Fruit fly (Drosophila melanogaster) whole organism, adult: ENCODE measurements around the gene CG44195.

Source experiments
- CG11617 ChIP-seq: fragments of 200-800 bp; sonication (Bioruptor generic); optimal IDR thresholded peaks from 2 replicates; lab custom pipeline; 2017; ENCODE audit warnings: mild to moderate bottlenecking, missing biosample characterization, missing genetic modification reagents, missing genetic modification characterization
- CG12768 ChIP-seq: fragments of 200-800 bp; sonication (Bioruptor generic); optimal IDR thresholded peaks from 2 replicates; lab custom pipeline; 2017; ENCODE audit warnings: missing biosample characterization, missing genetic modification characterization, mild to moderate bottlenecking, moderate library complexity, missing genetic modification reagents
- CG14711 ChIP-seq: fragments of 200-800 bp; sonication (Bioruptor generic); optimal IDR thresholded peaks from 2 replicates; lab custom pipeline; 2018; ENCODE audit warnings: missing biosample characterization, mild to moderate bottlenecking, missing genetic modification characterization, moderate library complexity
- CG1620 ChIP-seq: fragments of 200-800 bp; sonication (Bioruptor generic); optimal IDR thresholded peaks from 2 replicates; lab custom pipeline; 2016; ENCODE audit warnings: missing biosample characterization, missing genetic modification characterization
- CG33017 ChIP-seq: fragments of 200-800 bp; sonication (Bioruptor generic); optimal IDR thresholded peaks from 2 replicates; lab custom pipeline; 2018; ENCODE audit warnings: missing biosample characterization, mild to moderate bottlenecking, missing genetic modification characterization, moderate library complexity
- CG5204 ChIP-seq: fragments of 200-800 bp; sonication (Bioruptor generic); optimal IDR thresholded peaks from 2 replicates; lab custom pipeline; 2016; ENCODE audit warnings: missing biosample characterization, missing genetic modification characterization
- CG7045 ChIP-seq: fragments of 200-800 bp; sonication (Bioruptor generic); optimal IDR thresholded peaks from 2 replicates; lab custom pipeline; 2017; ENCODE audit warnings: missing biosample characterization, mild to moderate bottlenecking, missing genetic modification characterization
- CG7101 ChIP-seq: fragments of 200-800 bp; sonication (Bioruptor generic); optimal IDR thresholded peaks from 2 replicates; lab custom pipeline; 2018; ENCODE audit warnings: missing biosample characterization, mild to moderate bottlenecking, missing genetic modification characterization, moderate library complexity
- Clk ChIP-seq: fragments of 200-800 bp; sonication (Bioruptor generic); optimal IDR thresholded peaks from 2 replicates; lab custom pipeline; 2017; ENCODE audit warnings: missing biosample characterization, missing genetic modification characterization
- Crg-1 ChIP-seq: fragments of 200-800 bp; sonication (Bioruptor generic); optimal IDR thresholded peaks from 2 replicates; lab custom pipeline; 2016; ENCODE audit warnings: missing biosample characterization, missing genetic modification characterization
- Hr96 ChIP-seq: fragments of 200-800 bp; sonication (Bioruptor generic); optimal IDR thresholded peaks from 2 replicates; lab custom pipeline; 2016; ENCODE audit warnings: missing biosample characterization, missing genetic modification characterization
- Mnt ChIP-seq: fragments of 200-800 bp; sonication (Bioruptor generic); optimal IDR thresholded peaks from 2 replicates; lab custom pipeline; 2016; ENCODE audit warnings: missing biosample characterization, mild to moderate bottlenecking, missing genetic modification characterization
- bab1 ChIP-seq: fragments of 200-800 bp; sonication (Bioruptor generic); optimal IDR thresholded peaks from 3 replicates; lab custom pipeline; 2019; ENCODE audit warnings: missing biosample characterization, mild to moderate bottlenecking, missing genetic modification characterization, moderate library complexity
- cic ChIP-seq: fragments of 200-800 bp; sonication (Bioruptor generic); optimal IDR thresholded peaks from 2 replicates; lab custom pipeline; 2017; ENCODE audit warnings: missing biosample characterization, mild to moderate bottlenecking, missing genetic modification characterization, moderate library complexity
- cnc ChIP-seq, 2 experiments: fragments of >200 bp; optimal IDR thresholded peaks; 2 replicates each; lab custom pipeline; 2017
- kay ChIP-seq: fragments of 200-800 bp; sonication (Bioruptor generic); peaks from one replicate; lab custom pipeline; 2016; ENCODE audit warnings: missing biosample characterization, missing genetic modification characterization, borderline replicate concordance
- ovo ChIP-seq: fragments of 200-800 bp; sonication (Bioruptor generic); optimal IDR thresholded peaks from 2 replicates; lab custom pipeline; 2016; ENCODE audit warnings: missing biosample characterization, missing genetic modification characterization
- pad ChIP-seq: fragments of 200-800 bp; sonication (Bioruptor generic); optimal IDR thresholded peaks from 3 replicates; lab custom pipeline; 2017; ENCODE audit warnings: missing biosample characterization, missing genetic modification characterization, mild to moderate bottlenecking, moderate library complexity, missing genetic modification reagents
- tj ChIP-seq: fragments of 200-800 bp; sonication (Bioruptor generic); optimal IDR thresholded peaks from 3 replicates; lab custom pipeline; 2017; ENCODE audit warnings: missing biosample characterization, mild to moderate bottlenecking, missing genetic modification characterization, moderate library complexity
- toe ChIP-seq: fragments of 200-800 bp; sonication (Bioruptor generic); optimal IDR thresholded peaks from 2 replicates; lab custom pipeline; 2016; ENCODE audit warnings: missing biosample characterization, missing genetic modification characterization

CG44195 gene

DNA sequence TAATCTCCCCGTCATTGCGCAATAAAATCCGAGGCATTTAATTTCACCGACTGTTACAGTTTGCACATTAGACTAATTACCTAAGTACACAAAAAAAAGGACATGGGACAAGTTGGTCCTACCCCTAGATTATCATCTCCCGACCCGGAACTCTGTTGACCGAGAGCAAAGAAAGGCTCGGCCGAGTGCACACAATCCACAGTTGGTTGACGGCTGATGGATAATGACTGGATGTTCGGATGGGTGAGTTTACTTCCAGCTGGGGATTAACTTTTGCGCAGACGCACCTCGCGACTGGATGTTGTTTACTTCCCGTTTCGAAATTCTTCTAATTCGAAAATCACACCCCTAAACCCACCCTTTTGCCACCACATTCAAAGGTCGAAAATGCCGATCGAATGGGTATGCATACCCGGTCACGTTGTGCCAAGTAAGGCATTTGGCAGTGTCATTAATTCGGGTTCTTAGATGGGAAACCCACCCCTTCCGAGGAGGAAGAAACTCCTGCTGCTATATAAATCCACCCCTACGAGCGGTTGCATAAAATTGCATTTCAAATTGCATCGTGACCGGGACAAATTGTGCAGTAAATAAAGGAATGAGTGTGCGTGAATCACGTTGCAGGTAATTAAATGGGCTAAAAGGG is 19.0 kb upstream of the CG44195 start:
- no peak for TF ChIP-seq kay
- no peak for TF ChIP-seq ovo (GFP tag; lab: Kevin White, UChicago)
- no peak for TF ChIP-seq CG14711 (tag; lab: Kevin White, UChicago)
- no peak for TF ChIP-seq pad (GFP tag; lab: Kevin White, UChicago)
- no peak for TF ChIP-seq CG7101 (tag; lab: Kevin White, UChicago)
- TF ChIP-seq Mnt, result no peak
- TF ChIP-seq cic (GFP tag; lab: Kevin White, UChicago), result no peak

DNA sequence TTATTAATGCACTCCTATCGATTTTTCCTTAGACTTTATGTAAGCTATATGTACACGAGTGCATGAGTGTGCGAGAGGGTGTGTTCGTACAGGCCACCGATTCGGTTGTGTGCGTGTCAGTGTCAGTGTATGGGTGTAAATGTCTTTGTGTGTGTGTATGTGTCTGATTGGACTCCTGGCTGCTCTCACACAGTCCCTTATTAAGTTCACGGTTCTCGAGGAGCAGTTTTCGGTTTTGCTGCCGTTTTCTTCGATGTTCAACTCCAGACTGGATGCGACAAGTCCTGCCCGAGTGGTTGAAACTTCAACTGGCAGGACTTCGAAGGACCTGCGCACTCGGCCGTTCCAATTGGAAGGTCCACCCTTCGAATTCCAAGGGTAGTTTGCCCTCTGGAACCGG is 17.9 kb upstream of the CG44195 start:
- TF ChIP-seq pad (GFP tag; lab: Kevin White, UChicago), result peak; percentile 12
- no peak for TF ChIP-seq CG33017

DNA sequence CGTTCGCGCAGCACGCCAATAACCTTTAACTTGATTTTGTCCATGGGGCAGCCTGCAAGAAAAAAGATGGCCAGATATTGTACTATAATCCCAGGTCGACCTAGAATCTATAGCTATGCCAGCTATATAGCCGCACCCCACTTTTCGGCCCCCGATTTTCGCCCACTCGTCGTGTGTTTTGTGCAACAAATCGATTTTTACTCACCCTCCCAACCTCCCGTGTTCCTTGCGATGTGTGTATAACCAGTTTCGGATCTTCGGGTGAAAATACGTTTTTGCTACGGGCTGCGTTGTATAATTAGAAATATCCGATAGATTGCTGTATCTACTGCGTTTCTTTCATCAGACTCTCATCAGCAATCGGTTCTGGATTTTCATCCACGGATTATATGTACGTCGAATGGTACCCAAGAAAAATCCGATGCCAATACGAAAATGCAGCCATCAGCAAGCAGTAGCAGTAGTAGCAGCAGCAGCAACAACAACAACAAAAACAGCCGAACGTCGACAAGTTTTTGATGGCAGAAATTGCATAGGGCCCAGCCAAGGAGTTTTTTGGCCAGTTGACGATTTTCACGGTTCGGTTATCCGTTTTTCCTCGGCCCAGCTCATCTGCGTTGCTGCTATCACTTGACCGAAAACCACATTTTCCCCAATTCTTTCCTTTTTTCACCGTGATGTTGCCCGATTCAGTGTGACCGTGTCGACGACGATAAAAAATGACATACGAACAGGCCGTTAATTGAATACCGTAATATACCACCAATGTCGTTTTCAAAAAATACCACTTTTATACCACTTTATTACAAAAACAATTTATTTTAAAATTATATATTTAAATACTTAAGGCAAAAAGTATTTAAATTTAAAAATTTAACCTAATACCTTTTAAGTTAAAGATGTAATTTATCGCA is 41.1 kb downstream of the CG44195 start, which contains the start of gene CG7492:
CG7492 (minus strand) TSS at position 705 of the 914 bp plus-strand sequence.
- TF ChIP-seq tj (GFP tag; lab: Kevin White, UChicago), result peak; percentile 55
- no peak for TF ChIP-seq CG7101 (tag; lab: Kevin White, UChicago)
- no peak for TF ChIP-seq CG33017
- no peak for TF ChIP-seq cic (GFP tag; lab: Kevin White, UChicago)
- TF ChIP-seq CG11617 (GFP tag; lab: Kevin White, UChicago), result no peak

DNA sequence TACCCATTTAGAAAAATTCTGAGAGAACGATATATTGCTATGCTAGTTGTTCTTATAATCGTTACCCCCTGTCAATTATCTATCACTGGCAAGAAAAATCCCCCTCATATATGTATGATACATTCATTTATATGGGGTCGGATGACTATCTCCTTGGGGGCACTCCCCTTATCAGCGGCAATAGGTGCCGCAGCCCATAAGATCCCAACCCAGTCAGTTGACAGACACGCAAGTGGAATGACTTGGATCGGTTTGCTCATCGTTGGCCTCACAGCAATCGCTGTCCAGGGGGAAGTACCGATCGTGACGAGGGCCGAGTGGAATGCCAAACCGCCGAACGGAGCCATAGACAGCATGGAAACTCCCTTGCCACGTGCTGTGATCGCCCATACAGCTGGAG is 44.5 kb downstream of the CG44195 start, which contains the start of gene PGRP-SD:
PGRP-SD (plus strand) TSS at position 213 of the 400 bp plus-strand sequence.
- no peak for TF ChIP-seq CG14711 (tag; lab: Kevin White, UChicago)
- no peak for TF ChIP-seq CG33017
- no peak for TF ChIP-seq pad (GFP tag; lab: Kevin White, UChicago)
- no peak for TF ChIP-seq tj (GFP tag; lab: Kevin White, UChicago)
- no peak for TF ChIP-seq Hr96 (GFP tag; lab: Kevin White, UChicago)
- TF ChIP-seq toe (GFP tag; lab: Kevin White, UChicago), result no peak
- TF ChIP-seq Crg-1, result no peak

DNA sequence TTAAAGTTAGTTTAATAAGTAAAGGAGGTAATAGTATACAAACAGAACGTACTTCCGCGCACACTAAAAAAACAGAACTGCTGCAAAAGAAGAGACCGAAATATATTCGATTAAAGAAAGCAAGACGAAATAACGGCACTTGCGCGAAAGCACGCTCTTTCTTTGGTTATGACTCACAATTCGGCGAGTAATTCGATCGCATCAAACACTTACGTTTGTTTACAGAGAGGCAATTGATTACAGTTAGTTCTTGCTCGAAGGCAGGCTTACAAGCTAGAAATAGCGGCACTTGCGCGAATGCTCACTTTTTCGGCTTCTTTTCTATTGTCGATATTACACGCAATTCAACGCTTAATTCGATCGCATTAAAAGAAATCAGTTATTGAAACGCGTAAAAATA is 45.2 kb downstream of the CG44195 start, which contains the start of gene CG32373:
CG32373 (plus strand) TSS at position 301 of the 400 bp plus-strand sequence.
- TF ChIP-seq Mnt (no peak), CG5204 (no peak), CG33017 (no peak), bab1 (GFP tag; lab: Kevin White, UChicago) (no peak), ovo (GFP tag; lab: Kevin White, UChicago) (peak; percentile 77), CG7045 (GFP tag; lab: Kevin White, UChicago) (no peak), CG14711 (tag; lab: Kevin White, UChicago) (no peak), CG11617 (GFP tag; lab: Kevin White, UChicago) (no peak), tj (GFP tag; lab: Kevin White, UChicago) (no peak), CG1620 (no peak), CG12768 (GFP tag; lab: Kevin White, UChicago) (no peak), cnc (optimal IDR thresholded peaks at IDR 0.05; lab: Kevin White, UChicago) (no peak), Hr96 (GFP tag; lab: Kevin White, UChicago) (no peak), pad (GFP tag; lab: Kevin White, UChicago) (peak; percentile 44), kay (no peak), toe (GFP tag; lab: Kevin White, UChicago) (no peak), cic (GFP tag; lab: Kevin White, UChicago) (no peak)

DNA sequence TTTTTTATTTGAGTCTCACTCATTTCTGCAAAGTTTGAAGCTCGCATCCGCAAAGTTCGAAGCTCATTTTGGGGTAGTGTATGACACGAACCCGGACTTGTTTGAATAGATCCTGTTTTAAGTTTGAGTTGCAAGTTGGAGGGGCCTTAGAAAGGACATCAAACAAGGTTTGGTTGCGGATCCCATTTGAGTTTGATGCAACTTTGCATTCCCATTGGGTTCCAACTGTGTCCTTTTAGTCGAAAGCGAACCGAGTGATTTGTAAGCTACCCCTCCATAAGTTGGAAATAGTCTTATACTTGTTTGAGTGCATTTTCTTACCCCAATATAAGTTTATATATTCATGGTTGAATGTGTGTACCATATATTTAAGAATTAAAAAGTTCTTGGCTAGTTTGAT is 51.9 kb downstream of the CG44195 start:
- TF ChIP-seq pad (GFP tag; lab: Kevin White, UChicago) (peak; percentile 54), tj (GFP tag; lab: Kevin White, UChicago) (no peak)

DNA sequence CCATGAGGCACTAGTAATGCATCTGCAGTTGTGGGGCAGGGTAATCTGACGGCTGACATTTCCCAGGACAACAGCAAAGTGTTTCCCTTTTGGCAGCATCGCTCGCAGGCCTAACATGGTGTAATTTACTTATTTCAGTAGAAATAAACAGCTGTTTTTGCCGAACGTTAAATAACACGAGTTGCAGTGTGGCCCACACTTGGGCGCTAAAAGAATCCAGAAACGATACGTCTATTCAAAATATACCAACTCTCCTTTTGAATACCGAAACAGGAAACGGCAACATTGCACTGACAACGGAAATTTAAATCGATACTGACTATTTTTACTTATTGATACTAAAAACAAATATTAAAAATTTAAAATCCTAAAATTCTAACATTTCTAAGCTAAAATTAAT is 54.0 kb downstream of the CG44195 start, which contains the start of gene CG7506:
CG7506 (minus strand) TSS at position 182 of the 400 bp plus-strand sequence.
- TF ChIP-seq CG33017, result no peak
- no peak for TF ChIP-seq CG14711 (tag; lab: Kevin White, UChicago)
- TF ChIP-seq Crg-1, result no peak
- TF ChIP-seq CG11617 (GFP tag; lab: Kevin White, UChicago), result peak; percentile 2
- no peak for TF ChIP-seq cnc (optimal IDR thresholded peaks at IDR 0.05; lab: Kevin White, UChicago)
- peak; percentile 32 for TF ChIP-seq Mnt
- no peak for TF ChIP-seq toe (GFP tag; lab: Kevin White, UChicago)
- TF ChIP-seq ovo (GFP tag; lab: Kevin White, UChicago), result no peak
- TF ChIP-seq tj (GFP tag; lab: Kevin White, UChicago), result no peak
- peak; percentile 6 for TF ChIP-seq CG7101 (tag; lab: Kevin White, UChicago)
- no peak for TF ChIP-seq CG1620
- TF ChIP-seq CG12768 (GFP tag; lab: Kevin White, UChicago), result no peak
- no peak for TF ChIP-seq kay
- TF ChIP-seq cic (GFP tag; lab: Kevin White, UChicago), result no peak
- peak; percentile 20 for TF ChIP-seq pad (GFP tag; lab: Kevin White, UChicago)
- TF ChIP-seq Hr96 (GFP tag; lab: Kevin White, UChicago), result no peak
- TF ChIP-seq bab1 (GFP tag; lab: Kevin White, UChicago), result peak; percentile 51
- no peak for TF ChIP-seq CG5204
- no peak for TF ChIP-seq CG7045 (GFP tag; lab: Kevin White, UChicago)
- no peak for TF ChIP-seq Clk (GFP tag; lab: Kevin White, UChicago)
